Worm (Caenorhabditis elegans): Measurements from ENCODE around the gene bbs-8.

bbs-8 gene

ce11 chrV:6731594-6731993 is 33.3 kb downstream of the bbs-8 start, which contains the start of gene grl-9:
TSS of gene grl-9 (minus strand) at chrV:6731694.
- no peak for TF ChIP-seq B0310.2 (tag; optimal IDR thresholded peaks at IDR 0.05)
- no peak for TF ChIP-seq scrt-1 (GFP tag; IDR thresholded peaks at IDR 0.05)
- TF ChIP-seq aly-1 (tag; optimal IDR thresholded peaks at IDR 0.05), result no peak
- no peak for TF ChIP-seq F13C5.2 (tag; optimal IDR thresholded peaks at IDR 0.05)

- TF ChIP-seq flt-1 (GFP tag; IDR thresholded peaks at IDR 0.05) (no peak), aly-1 (tag; optimal IDR thresholded peaks at IDR 0.05) (no peak), hnd-1 (tag; optimal IDR thresholded peaks at IDR 0.05) (no peak), hmg-4 (GFP tag; optimal IDR thresholded peaks at IDR 0.05) (no peak), B0310.2 (tag; optimal IDR thresholded peaks at IDR 0.05) (no peak), ets-7 (tag; optimal IDR thresholded peaks at IDR 0.05) (no peak), ama-1 (optimal IDR thresholded peaks at IDR 0.05) (no peak), F13C5.2 (tag; optimal IDR thresholded peaks at IDR 0.05) (no peak)
These were observed 37.6 kb downstream of the bbs-8 start, which contains the start of gene ZC487.1 for ce11 chrV:6727222-6727621. TSS of gene ZC487.1 (plus strand) at chrV:6727522.

- TF ChIP-seq hmg-4 (GFP tag; optimal IDR thresholded peaks at IDR 0.05) (no peak), F13C5.2 (tag; optimal IDR thresholded peaks at IDR 0.05) (no peak), ama-1 (optimal IDR thresholded peaks at IDR 0.05) (no peak), tbx-37 (GFP tag; conservative IDR thresholded peaks at IDR 0.05) (no peak), aly-1 (tag; optimal IDR thresholded peaks at IDR 0.05) (no peak), scrt-1 (GFP tag; IDR thresholded peaks at IDR 0.05) (no peak), ceh-36 (tag; optimal IDR thresholded peaks at IDR 0.05) (no peak), tra-4 (tag; optimal IDR thresholded peaks at IDR 0.05) (no peak), sea-1 (GFP tag; conservative IDR thresholded peaks at IDR 0.05) (no peak), pes-1 (GFP tag; IDR thresholded peaks at IDR 0.05) (no peak), ets-7 (tag; optimal IDR thresholded peaks at IDR 0.05) (no peak), ceh-13 (GFP tag; optimal IDR thresholded peaks at IDR 0.05) (no peak), hnd-1 (tag; optimal IDR thresholded peaks at IDR 0.05) (no peak)
These were observed 38.6 kb downstream of the bbs-8 start for ce11 chrV:6726279-6726678.

- TF ChIP-seq hmbx-1 (tag; optimal IDR thresholded peaks at IDR 0.05), result no peak
These were observed 42.5 kb downstream of the bbs-8 start, which contains the start of gene ZC487.2 for ce11 chrV:6722378-6722777. TSS of gene ZC487.2 (minus strand) at chrV:6722478.

- TF ChIP-seq hnd-1 (tag; optimal IDR thresholded peaks at IDR 0.05) (no peak), ceh-36 (tag; optimal IDR thresholded peaks at IDR 0.05) (no peak), ets-7 (tag; optimal IDR thresholded peaks at IDR 0.05) (no peak), F13C5.2 (tag; optimal IDR thresholded peaks at IDR 0.05) (no peak), ama-1 (optimal IDR thresholded peaks at IDR 0.05) (no peak), sea-1 (GFP tag; conservative IDR thresholded peaks at IDR 0.05) (no peak), ceh-13 (GFP tag; optimal IDR thresholded peaks at IDR 0.05) (no peak), flt-1 (GFP tag; IDR thresholded peaks at IDR 0.05) (no peak), hmg-4 (GFP tag; optimal IDR thresholded peaks at IDR 0.05) (no peak), B0310.2 (tag; optimal IDR thresholded peaks at IDR 0.05) (no peak), tbx-37 (GFP tag; conservative IDR thresholded peaks at IDR 0.05) (no peak)
These were observed 46.6 kb downstream of the bbs-8 start, which contains the start of gene srg-30 for ce11 chrV:6718232-6718631. TSS of gene srg-30 (minus strand) at chrV:6718332.
